Worm (Caenorhabditis elegans) whole organism, midembryonic: ENCODE measurements around the gene C24A3.4.

Source experiments
- T22C8.4 ChIP-seq: fragments of 200-800 bp; sonication (Bioruptor generic); IDR thresholded peaks from 2 replicates; pipeline ENCODE4 v1.3.6; 2022; ENCODE audit warnings: missing genetic modification characterization, missing compliant biosample characterization
- cog-1 ChIP-seq: sonication (generic microtip); optimal IDR thresholded peaks from 2 replicates; lab custom pipeline; 2016; ENCODE audit warnings: missing genetic modification characterization, missing compliant biosample characterization
- flt-1 ChIP-seq: fragments of 200-800 bp; sonication (Bioruptor generic); IDR thresholded peaks from 2 replicates; pipeline ENCODE4 v1.3.6; 2022; ENCODE audit warnings: missing genetic modification characterization, missing compliant biosample characterization
- klf-2 ChIP-seq: fragments of 200-800 bp; sonication (Bioruptor generic); conservative IDR thresholded peaks from 2 replicates; pipeline ENCODE4 v1.3.6; 2022; ENCODE audit warnings: missing genetic modification reagents, missing genetic modification characterization, missing compliant biosample characterization
- med-1 ChIP-seq: sonication (generic microtip); optimal IDR thresholded peaks from 2 replicates; lab custom pipeline; 2017; ENCODE audit warnings: missing genetic modification characterization, mild to moderate bottlenecking, missing compliant biosample characterization, antibody characterized with exemption, missing genetic modification reagents; ENCODE audit not compliant: insufficient read depth
- ref-1 ChIP-seq: fragments of 200-800 bp; sonication (Bioruptor generic); conservative IDR thresholded peaks from 2 replicates; pipeline ENCODE4 v1.3.6; 2022; ENCODE audit warnings: missing genetic modification reagents, missing genetic modification characterization, missing compliant biosample characterization
- tab-1 ChIP-seq: fragments of 200-800 bp; sonication (Bioruptor generic); IDR thresholded peaks from 2 replicates; pipeline ENCODE4 v1.3.6; 2022; ENCODE audit warnings: missing genetic modification characterization, missing compliant biosample characterization
- ztf-23 ChIP-seq: fragments of 200-800 bp; sonication (Bioruptor generic); IDR thresholded peaks from 2 replicates; pipeline ENCODE4 v1.3.6; 2022; ENCODE audit warnings: missing genetic modification reagents, missing genetic modification characterization, missing compliant biosample characterization

DNA sequence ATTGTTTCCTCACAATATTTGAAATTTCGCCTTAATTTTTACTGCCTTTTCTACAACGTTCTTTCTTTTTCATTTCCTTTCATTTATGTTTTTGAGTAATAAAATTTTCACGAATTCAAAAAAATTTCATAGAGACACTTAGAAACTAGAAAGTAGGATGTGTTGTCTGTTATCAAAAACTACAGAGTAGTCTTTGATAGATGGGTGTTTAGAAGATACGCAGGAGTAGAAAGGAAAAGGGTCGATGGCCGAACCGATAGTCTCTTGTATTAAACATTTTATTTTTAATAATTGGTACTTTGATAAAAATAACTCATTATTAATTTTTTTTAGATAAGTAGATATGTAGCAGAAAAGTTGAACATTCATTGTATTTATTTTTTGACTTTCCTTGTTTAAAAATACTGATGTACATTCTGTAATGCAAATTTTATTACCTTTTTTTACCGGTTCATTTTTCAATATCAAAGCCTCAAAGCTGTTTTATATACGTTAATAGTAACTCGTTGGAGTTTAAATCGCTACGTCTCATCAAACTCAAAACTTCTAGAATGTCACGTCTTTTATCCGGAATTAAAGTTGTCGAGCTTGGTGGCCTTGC is at the start of gene C24A3.4:
- no peak for TF ChIP-seq ztf-23 (GFP tag; lab: Robert Waterston, UW)
- no peak for TF ChIP-seq flt-1 (GFP tag; lab: Robert Waterston, UW)
- TF ChIP-seq tab-1 = no peak
- no peak for TF ChIP-seq cog-1 (tag; lab: Kevin White, UChicago)
- no peak for TF ChIP-seq med-1
- no peak for TF ChIP-seq ref-1 (GFP tag; lab: Robert Waterston, UW)
- TF ChIP-seq klf-2 (GFP tag; lab: Robert Waterston, UW) = no peak
- no peak for TF ChIP-seq T22C8.4 (GFP tag; lab: Robert Waterston, UW)
